Worm (Caenorhabditis elegans): ENCODE data around the gene R151.10.

R151.10 gene

DNA sequence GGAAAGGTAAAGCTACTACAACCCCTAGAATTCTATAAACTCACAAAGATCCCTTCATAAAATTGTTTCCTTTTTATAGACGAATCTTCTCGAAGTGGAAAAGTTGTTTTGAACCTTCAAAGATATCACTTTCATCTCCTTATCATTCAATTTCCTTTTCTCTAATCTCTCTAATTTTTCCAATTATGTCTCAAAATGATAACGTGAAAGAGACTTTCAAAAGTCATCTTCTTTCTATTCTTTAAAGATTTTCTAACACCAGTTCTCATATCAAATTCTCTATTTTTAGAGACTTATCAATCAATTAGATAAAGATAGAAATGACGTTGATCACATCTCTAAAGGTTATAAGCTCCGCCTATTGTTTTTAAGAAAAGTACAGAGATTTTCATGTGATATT lies 31.3 kb downstream of the R151.10 start:
- TF ChIP-seq unc-62 (GFP tag; optimal IDR thresholded peaks at IDR 0.05): no peak

- no peak for TF ChIP-seq unc-62 (GFP tag; optimal IDR thresholded peaks at IDR 0.05)
Observed at ce11 chrIII:7198838-7199237, 31.9 kb downstream of the R151.10 start, which contains the start of gene pfd-5. Gene pfd-5, minus strand, starts transcription at chrIII:7198884.

- TF ChIP-seq unc-62 (GFP tag; optimal IDR thresholded peaks at IDR 0.05): no peak
Observed at ce11 chrIII:7197973-7198372, 32.8 kb downstream of the R151.10 start, which contains the start of gene exos-9. Gene exos-9, minus strand, starts transcription at chrIII:7198073.

DNA sequence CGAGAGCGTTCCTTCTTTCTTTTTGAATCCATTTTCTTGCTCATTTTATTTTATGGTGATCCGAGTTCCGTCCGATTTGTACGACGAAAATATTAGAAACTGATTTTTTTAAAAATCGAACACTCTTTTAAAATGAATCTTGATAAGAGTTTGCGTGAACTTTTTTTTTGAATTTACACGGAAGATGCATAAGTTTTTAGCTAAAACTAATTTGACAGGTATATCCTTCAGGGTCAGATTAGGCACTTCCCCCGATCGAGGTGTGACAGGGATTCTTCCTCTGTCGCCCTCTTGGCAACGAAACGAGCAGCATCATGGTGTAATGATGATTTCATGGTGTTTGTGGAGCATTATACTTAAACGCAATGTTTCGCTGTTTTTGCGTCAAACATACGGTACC lies 35.4 kb downstream of the R151.10 start, which contains the start of gene F37C12.18:
Gene F37C12.18 (minus strand): TSS at position 101 of the 400 bp plus-strand sequence.
- no peak for TF ChIP-seq unc-62 (GFP tag; optimal IDR thresholded peaks at IDR 0.05)

- TF ChIP-seq unc-62 (GFP tag; optimal IDR thresholded peaks at IDR 0.05): no peak
Observed at ce11 chrIII:7192942-7193665, 37.6 kb downstream of the R151.10 start, which contains the start of gene mec-14. Gene mec-14, minus strand, starts transcription at chrIII:7192992.

- TF ChIP-seq unc-62 (GFP tag; optimal IDR thresholded peaks at IDR 0.05): no peak
Observed at ce11 chrIII:7189581-7190128, 41.1 kb downstream of the R151.10 start, which contains the start of gene rps-21. Gene rps-21, minus strand, starts transcription at chrIII:7189631.

ce11 chrIII:7188300-7189052 lies 42.3 kb downstream of the R151.10 start, which contains the start of the genes F37C12.21 and F37C12.10:
Gene F37C12.21, plus strand, starts transcription at chrIII:7188357.
Gene F37C12.10, minus strand, starts transcription at chrIII:7188384.
- TF ChIP-seq unc-62 (GFP tag; optimal IDR thresholded peaks at IDR 0.05): no peak

ce11 chrIII:7185473-7185872 lies 45.3 kb downstream of the R151.10 start, which contains the start of gene F37C12.14:
Gene F37C12.14, minus strand, starts transcription at chrIII:7185573.
- TF ChIP-seq unc-62 (GFP tag; optimal IDR thresholded peaks at IDR 0.05): no peak

DNA sequence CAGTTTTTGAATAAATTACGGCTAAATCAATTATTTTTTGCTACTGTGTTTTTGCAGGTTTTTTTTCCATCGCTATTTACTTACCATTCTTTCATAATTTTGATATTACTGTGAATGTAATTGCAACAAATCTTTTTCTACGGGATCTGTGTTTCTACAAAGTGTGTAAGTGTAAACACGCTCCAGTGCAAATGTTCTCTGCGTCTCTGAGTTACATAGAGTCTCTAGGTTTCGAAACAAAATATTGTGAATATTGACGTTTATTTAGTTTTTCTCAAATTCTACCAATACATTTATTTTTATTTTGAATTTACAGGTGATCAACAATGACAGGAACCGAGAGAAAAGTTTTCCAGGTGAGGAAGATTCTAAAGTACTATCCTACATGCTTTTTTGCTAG lies 46.7 kb downstream of the R151.10 start, which contains the start of gene yju-2:
Gene yju-2 (plus strand): TSS at position 315 of the 400 bp plus-strand sequence.
- TF ChIP-seq unc-62 (GFP tag; optimal IDR thresholded peaks at IDR 0.05): no peak

- no peak for TF ChIP-seq unc-62 (GFP tag; optimal IDR thresholded peaks at IDR 0.05)
Observed at ce11 chrIII:7181822-7182221, 48.9 kb downstream of the R151.10 start, which contains the start of gene epg-4. Gene epg-4, plus strand, starts transcription at chrIII:7182167.

DNA sequence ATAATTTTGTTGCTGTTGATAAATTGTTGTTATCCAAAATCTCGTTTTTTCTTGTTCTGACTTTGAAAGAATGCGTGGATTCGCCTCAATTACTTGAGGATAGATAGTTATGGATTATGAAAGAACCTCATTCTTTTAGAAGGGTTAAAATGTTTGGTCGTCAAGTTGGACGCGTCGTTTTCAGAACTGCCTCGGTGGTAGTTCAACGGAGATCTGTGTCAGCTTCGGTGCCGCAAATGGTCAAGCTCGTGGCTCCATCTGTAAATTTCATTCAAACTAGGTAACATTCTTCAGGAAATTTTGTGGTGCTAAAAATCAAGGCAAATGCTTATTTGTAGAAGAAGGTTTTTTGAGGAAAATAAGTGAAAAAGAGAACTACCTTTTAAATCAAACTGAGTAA lies 50.1 kb downstream of the R151.10 start, which contains the start of gene ndab-2:
Gene ndab-2 (plus strand): TSS at position 140 of the 400 bp plus-strand sequence.
- TF ChIP-seq unc-62 (GFP tag; optimal IDR thresholded peaks at IDR 0.05): no peak

All from whole organism, dauer.